Worm (Caenorhabditis elegans): ENCODE results near the gene atg-13.

atg-13 gene

DNA sequence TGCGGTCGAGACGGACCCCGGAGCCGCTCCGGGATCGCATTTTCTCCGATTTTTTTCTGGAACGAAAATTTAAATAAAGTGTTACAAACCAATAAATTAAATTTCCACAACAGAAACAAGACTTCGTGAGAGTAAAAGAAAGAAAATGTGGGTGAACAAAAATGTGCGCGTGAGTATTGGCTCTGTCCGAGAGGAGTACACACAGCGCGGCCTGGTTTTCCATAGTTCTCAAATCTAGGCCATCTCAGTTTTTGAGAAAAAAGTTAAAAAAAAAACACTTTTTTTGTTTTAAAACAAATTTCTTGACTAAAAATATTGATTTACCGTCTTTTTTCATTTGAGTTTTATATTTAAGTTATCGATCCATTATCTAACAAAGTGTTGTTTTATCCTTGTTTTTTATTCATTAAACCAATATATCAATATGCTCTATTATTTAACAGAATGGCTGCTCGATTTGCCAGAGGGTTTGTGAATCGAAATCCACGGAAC lies 13.4 kb downstream of the atg-13 start, which contains the start of the genes C14B9.8 and mrpl-18 (continued):
- TF ChIP-seq F49E8.2 (tag; optimal IDR thresholded peaks at IDR 0.05; ENCODE audit: insufficient read depth), result no peak
- peak; percentile 8 for TF ChIP-seq snpc-4 (GFP tag; optimal IDR thresholded peaks at IDR 0.05)
- peak in 1 of 4 experiments; percentile 16 for TF ChIP-seq snpc-4 (tag; optimal IDR thresholded peaks at IDR 0.05)
- TF ChIP-seq T07F8.4 (tag; optimal IDR thresholded peaks at IDR 0.05), result no peak
- no peak for TF ChIP-seq F57C9.4 (tag; optimal IDR thresholded peaks at IDR 0.05)
- TF ChIP-seq rpc-1 (optimal IDR thresholded peaks at IDR 0.05), result no peak
- TF ChIP-seq rpc-1 (tag; optimal IDR thresholded peaks at IDR 0.05), result no peak
- no peak for TF ChIP-seq aptf-3 (GFP tag; IDR thresholded peaks at IDR 0.05)
- TF ChIP-seq tlf-1 (GFP tag; optimal IDR thresholded peaks at IDR 0.05), result no peak
- no peak for TF ChIP-seq somi-1 (GFP tag; optimal IDR thresholded peaks at IDR 0.05)
- TF ChIP-seq sdz-38 (tag; optimal IDR thresholded peaks at IDR 0.05), result no peak
- no peak for TF ChIP-seq ztf-22 (GFP tag; optimal IDR thresholded peaks at IDR 0.05)
- no peak for TF ChIP-seq snpc-3.4 (tag; optimal IDR thresholded peaks at IDR 0.05)
- no peak for TF ChIP-seq hrde-1 (tag; optimal IDR thresholded peaks at IDR 0.05; ENCODE audit: borderline replicate concordance)
- no peak for TF ChIP-seq lag-1 (GFP tag; IDR thresholded peaks at IDR 0.05)
- TF ChIP-seq Y56A3A.18 (GFP tag; IDR thresholded peaks at IDR 0.05), result no peak
- TF ChIP-seq ceh-100 (GFP tag; IDR thresholded peaks at IDR 0.05), result peak; percentile 58; the same call in 1 of the 2 replicates
- TF ChIP-seq cebp-1 (GFP tag; IDR thresholded peaks at IDR 0.05), result no peak
- no peak for TF ChIP-seq cebp-1 (tag; optimal IDR thresholded peaks at IDR 0.05)
- no peak for TF ChIP-seq sea-2 (GFP tag; IDR thresholded peaks at IDR 0.05)
- no peak for TF ChIP-seq ama-1 (optimal IDR thresholded peaks at IDR 0.05)
- TF ChIP-seq ama-1 (GFP tag; optimal IDR thresholded peaks at IDR 0.05), result no peak
- TF ChIP-seq pha-4 (tag; optimal IDR thresholded peaks at IDR 0.05), result no peak
- no peak for TF ChIP-seq fkh-3 (tag; optimal IDR thresholded peaks at IDR 0.05)
- no peak for TF ChIP-seq F37B4.10 (GFP tag; IDR thresholded peaks at IDR 0.05)
- no peak for TF ChIP-seq ztf-26 (tag; optimal IDR thresholded peaks at IDR 0.05)
- no peak for TF ChIP-seq ceh-79 (tag; optimal IDR thresholded peaks at IDR 0.05)
- no peak for TF ChIP-seq hlh-26 (GFP tag; conservative IDR thresholded peaks at IDR 0.05)
- no peak for TF ChIP-seq zfh-2 (GFP tag; conservative IDR thresholded peaks at IDR 0.05)
- TF ChIP-seq let-526 (GFP tag; IDR thresholded peaks at IDR 0.05), result no peak; the same call in 1 of the 2 replicates
- peak; percentile 55 for TF ChIP-seq F33H1.4 (GFP tag; IDR thresholded peaks at IDR 0.05)
- TF ChIP-seq chd-7 (tag; optimal IDR thresholded peaks at IDR 0.05), result no peak

DNA sequence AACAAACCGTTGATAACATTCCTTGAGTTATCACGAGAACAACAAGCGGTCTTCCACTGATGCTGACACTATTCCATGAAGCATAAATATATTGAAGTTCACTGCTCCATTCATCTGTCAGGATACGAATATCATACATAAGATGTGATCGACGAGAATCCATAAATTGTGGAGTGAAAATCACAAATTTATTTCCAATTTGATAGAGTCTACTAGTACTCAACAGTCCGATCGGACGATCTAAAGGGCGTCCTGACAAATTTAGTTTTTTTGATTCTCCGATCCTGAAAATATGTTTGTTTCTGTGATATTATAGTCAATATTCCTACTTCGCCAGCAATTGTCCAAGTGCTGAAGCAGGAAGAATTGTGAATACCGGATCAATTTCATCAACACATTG lies 15.8 kb downstream of the atg-13 start:
- no peak for TF ChIP-seq ceh-58 (GFP tag; IDR thresholded peaks at IDR 0.05)
- no peak for TF ChIP-seq fkh-3 (tag; optimal IDR thresholded peaks at IDR 0.05)
- TF ChIP-seq snpc-4 (GFP tag; optimal IDR thresholded peaks at IDR 0.05), result no peak
- no peak for TF ChIP-seq snpc-4 (tag; optimal IDR thresholded peaks at IDR 0.05)
- TF ChIP-seq egrh-3 (GFP tag; IDR thresholded peaks at IDR 0.05), result no peak
- TF ChIP-seq hmg-1.2 (GFP tag; IDR thresholded peaks at IDR 0.05), result no peak
- TF ChIP-seq tlf-1 (GFP tag; optimal IDR thresholded peaks at IDR 0.05), result no peak
- no peak for TF ChIP-seq lin-26 (GFP tag; IDR thresholded peaks at IDR 0.05)
- TF ChIP-seq nhr-90 (tag; optimal IDR thresholded peaks at IDR 0.05), result no peak
- no peak for TF ChIP-seq T07F8.4 (tag; optimal IDR thresholded peaks at IDR 0.05)
- no peak for TF ChIP-seq F10E7.11 (tag; optimal IDR thresholded peaks at IDR 0.05)
- TF ChIP-seq akir-1 (GFP tag; optimal IDR thresholded peaks at IDR 0.05), result no peak
- TF ChIP-seq egl-44 (GFP tag; IDR thresholded peaks at IDR 0.05), result no peak
- no peak for TF ChIP-seq hmg-20 (GFP tag; IDR thresholded peaks at IDR 0.05)
- TF ChIP-seq dox-1 (GFP tag; IDR thresholded peaks at IDR 0.05), result no peak
- TF ChIP-seq Y79H2A.3 (GFP tag; conservative IDR thresholded peaks at IDR 0.05), result no peak
- TF ChIP-seq snpc-1.1 (tag; optimal IDR thresholded peaks at IDR 0.05; ENCODE audit: insufficient read depth), result no peak
- TF ChIP-seq egl-18 (GFP tag; IDR thresholded peaks at IDR 0.05), result no peak
- no peak for TF ChIP-seq F55B11.4 (tag; optimal IDR thresholded peaks at IDR 0.05; ENCODE audit: borderline replicate concordance, insufficient read depth)
- TF ChIP-seq C17E4.6 (GFP tag; IDR thresholded peaks at IDR 0.05), result no peak
